Worm (Caenorhabditis elegans) whole organism, L1 larva: Measurements from ENCODE around the gene nac-3.

Source experiments
- C04F5.9 ChIP-seq: sonication (generic microtip); optimal IDR thresholded peaks from 2 replicates; lab custom pipeline; 2016; ENCODE audit warnings: missing genetic modification characterization, missing compliant biosample characterization
- C16A3.4 ChIP-seq: fragments of 150-350 bp; optimal IDR thresholded peaks from 2 replicates; lab custom pipeline; 2014; ENCODE audit warnings: missing biosample characterization, missing genetic modification characterization
- Y116A8C.19 ChIP-seq: sonication (generic microtip); optimal IDR thresholded peaks from 2 replicates; lab custom pipeline; 2016; ENCODE audit warnings: missing compliant biosample characterization, missing genetic modification characterization, borderline replicate concordance
- aha-1 ChIP-seq: fragments of 150-350 bp; optimal IDR thresholded peaks from 2 replicates; lab custom pipeline; 2014; ENCODE audit warnings: missing biosample characterization, missing genetic modification characterization
- alr-1 ChIP-seq: fragments of 200-800 bp; sonication (Bioruptor generic); optimal IDR thresholded peaks from 2 replicates; lab custom pipeline; 2018; ENCODE audit warnings: borderline replicate concordance, mild to moderate bottlenecking, missing genetic modification characterization, missing compliant biosample characterization
- ceh-8 ChIP-seq: fragments of 200-800 bp; sonication (Bioruptor generic); optimal IDR thresholded peaks from 2 replicates; lab custom pipeline; 2018; ENCODE audit warnings: mild to moderate bottlenecking, missing genetic modification characterization, moderate library complexity, missing compliant biosample characterization
- ceh-82 ChIP-seq, 3 experiments: fragments of 150-350 bp in 1 of 3; sonication (generic microtip) in 2 of 3; optimal IDR thresholded peaks; 2 replicates each; lab custom pipeline; 2014 to 2017; ENCODE audit warnings: missing biosample characterization in 3 of 3, missing genetic modification characterization in 3 of 3
- ceh-88 ChIP-seq: fragments of 200-800 bp; sonication (Bioruptor generic); IDR thresholded peaks from 2 replicates; pipeline ENCODE4 v1.3.6; 2022; ENCODE audit warnings: missing genetic modification characterization, missing compliant biosample characterization
- ceh-90 ChIP-seq: sonication (generic microtip); optimal IDR thresholded peaks from 2 replicates; lab custom pipeline; 2016; ENCODE audit warnings: missing genetic modification characterization, missing compliant biosample characterization
- dpl-1 ChIP-seq, 3 experiments: fragments of 150-350 bp in 2 of 3; sonication (generic microtip) in 1 of 3; optimal IDR thresholded peaks; 2 replicates each; lab custom pipeline; 2014 to 2017; ENCODE audit warnings: missing biosample characterization in 3 of 3, missing genetic modification characterization in 3 of 3, missing genetic modification reagents in 3 of 3
- egl-27 ChIP-seq, 2 experiments: fragments of 150-350 bp in 1 of 2; sonication (generic microtip); optimal IDR thresholded peaks; 3 replicates each; lab custom pipeline; 2017 to 2018; ENCODE audit warnings: missing biosample characterization in 2 of 2, missing genetic modification characterization in 2 of 2, missing genetic modification reagents in 2 of 2
- elt-2 ChIP-seq: sonication (generic microtip); optimal IDR thresholded peaks from 2 replicates; lab custom pipeline; 2016; ENCODE audit warnings: missing genetic modification characterization, mild to moderate bottlenecking, inconsistent platforms, missing compliant biosample characterization, missing genetic modification reagents
- fkh-10 ChIP-seq: sonication (generic microtip); optimal IDR thresholded peaks from 2 replicates; lab custom pipeline; 2017; ENCODE audit warnings: missing biosample characterization, missing genetic modification reagents, missing genetic modification characterization
- fkh-4 ChIP-seq: sonication (generic microtip); optimal IDR thresholded peaks from 2 replicates; lab custom pipeline; 2016; ENCODE audit warnings: missing compliant biosample characterization, missing genetic modification characterization, borderline replicate concordance
- grh-1 ChIP-seq: fragments of 200-800 bp; sonication (Bioruptor generic); IDR thresholded peaks from 2 replicates; pipeline ENCODE4 v1.3.6; 2022; ENCODE audit warnings: missing genetic modification reagents, missing genetic modification characterization, missing compliant biosample characterization
- isw-1 ChIP-seq: fragments of 200-800 bp; sonication (Bioruptor generic); IDR thresholded peaks from 2 replicates; pipeline ENCODE4 v1.3.6; 2022; ENCODE audit warnings: missing genetic modification characterization, missing compliant biosample characterization
- lin-14 ChIP-seq: fragments of 200-800 bp; sonication (Bioruptor generic); optimal IDR thresholded peaks from 2 replicates; lab custom pipeline; 2018; ENCODE audit warnings: mild to moderate bottlenecking, missing genetic modification characterization, moderate library complexity, missing compliant biosample characterization
- lin-15B ChIP-seq: fragments of 150-350 bp; sonication (generic microtip); optimal IDR thresholded peaks from 3 replicates; lab custom pipeline; 2014; ENCODE audit warnings: missing biosample characterization, missing genetic modification characterization
- lin-39 ChIP-seq: fragments of 150-350 bp; optimal IDR thresholded peaks from 2 replicates; lab custom pipeline; 2014; ENCODE audit warnings: missing biosample characterization, missing genetic modification reagents, missing genetic modification characterization
- lsy-2 ChIP-seq, 2 experiments: fragments of 150-350 bp; optimal IDR thresholded peaks; 2 replicates each; lab custom pipeline; 2014; ENCODE audit warnings: missing biosample characterization in 2 of 2, missing genetic modification characterization in 2 of 2
- mab-9 ChIP-seq: fragments of 200-800 bp; sonication (Bioruptor generic); IDR thresholded peaks from 2 replicates; pipeline ENCODE4 v1.3.6; 2022; ENCODE audit warnings: missing genetic modification reagents, missing genetic modification characterization, missing compliant biosample characterization
- mef-2 ChIP-seq: fragments of 150-350 bp; optimal IDR thresholded peaks from 2 replicates; lab custom pipeline; 2014; ENCODE audit warnings: missing biosample characterization, missing genetic modification characterization
- nhr-12 ChIP-seq: sonication (generic microtip); optimal IDR thresholded peaks from 2 replicates; lab custom pipeline; 2017; ENCODE audit warnings: missing biosample characterization, missing genetic modification characterization
- nhr-19 ChIP-seq: fragments of 200-800 bp; sonication (Bioruptor generic); conservative IDR thresholded peaks from 2 replicates; pipeline ENCODE4 v1.3.6; 2022; ENCODE audit warnings: missing genetic modification characterization, missing compliant biosample characterization
- nhr-237 ChIP-seq: fragments of 150-350 bp; optimal IDR thresholded peaks from 2 replicates; lab custom pipeline; 2014; ENCODE audit warnings: missing biosample characterization, missing genetic modification characterization
- nhr-71 ChIP-seq: sonication (generic microtip); optimal IDR thresholded peaks from 2 replicates; lab custom pipeline; 2016; ENCODE audit warnings: mild to moderate bottlenecking, missing genetic modification characterization, moderate library complexity, missing compliant biosample characterization
- nhr-76 ChIP-seq: sonication (generic microtip); optimal IDR thresholded peaks from 2 replicates; lab custom pipeline; 2017; ENCODE audit warnings: missing biosample characterization, missing genetic modification characterization
- nhr-84 ChIP-seq: sonication (generic microtip); optimal IDR thresholded peaks from 2 replicates; lab custom pipeline; 2017; ENCODE audit warnings: missing biosample characterization, missing genetic modification characterization
- nhr-85 ChIP-seq: sonication (generic microtip); peaks from one replicate; lab custom pipeline; 2016; ENCODE audit warnings: missing genetic modification characterization, inconsistent platforms, missing compliant biosample characterization
- nhr-90 ChIP-seq: sonication (generic microtip); optimal IDR thresholded peaks from 2 replicates; lab custom pipeline; 2016; ENCODE audit warnings: mild to moderate bottlenecking, missing genetic modification characterization, missing compliant biosample characterization; ENCODE audit not compliant: poor library complexity
- pag-3 ChIP-seq: sonication (generic microtip); optimal IDR thresholded peaks from 2 replicates; lab custom pipeline; 2017; ENCODE audit warnings: missing genetic modification characterization, mild to moderate bottlenecking, missing compliant biosample characterization, antibody characterized with exemption, borderline replicate concordance; ENCODE audit not compliant: insufficient read depth
- pax-3 ChIP-seq: fragments of 200-800 bp; sonication (Bioruptor generic); optimal IDR thresholded peaks from 2 replicates; lab custom pipeline; 2018; ENCODE audit warnings: mild to moderate bottlenecking, missing genetic modification characterization, moderate library complexity, missing compliant biosample characterization
- pqm-1 ChIP-seq: sonication (generic microtip); optimal IDR thresholded peaks from 3 replicates; lab custom pipeline; 2017; ENCODE audit warnings: missing biosample characterization, missing genetic modification characterization
- rnt-1 ChIP-seq: sonication (generic microtip); optimal IDR thresholded peaks from 2 replicates; lab custom pipeline; 2016; ENCODE audit warnings: mild to moderate bottlenecking, missing genetic modification characterization, moderate library complexity, missing compliant biosample characterization
- snpc-4 ChIP-seq: fragments of 150-350 bp; optimal IDR thresholded peaks from 2 replicates; lab custom pipeline; 2014; ENCODE audit warnings: missing biosample characterization, missing genetic modification characterization
- snu-23 ChIP-seq: sonication (generic microtip); optimal IDR thresholded peaks from 2 replicates; lab custom pipeline; 2016; ENCODE audit warnings: missing genetic modification characterization, missing compliant biosample characterization
- sox-4 ChIP-seq: sonication (generic microtip); optimal IDR thresholded peaks from 2 replicates; lab custom pipeline; 2016; ENCODE audit warnings: missing genetic modification characterization, missing compliant biosample characterization
- sup-37 ChIP-seq: fragments of 200-800 bp; sonication (Bioruptor generic); optimal IDR thresholded peaks from 2 replicates; lab custom pipeline; 2018; ENCODE audit warnings: mild to moderate bottlenecking, missing genetic modification characterization, missing compliant biosample characterization
- unc-30 ChIP-seq: sonication (generic microtip); optimal IDR thresholded peaks from 2 replicates; lab custom pipeline; 2017; ENCODE audit warnings: missing biosample characterization, missing genetic modification characterization
- zag-1 ChIP-seq: fragments of 150-350 bp; optimal IDR thresholded peaks from 2 replicates; lab custom pipeline; 2014; ENCODE audit warnings: missing biosample characterization, missing genetic modification characterization
- zip-4 ChIP-seq: fragments of 200-800 bp; sonication (Bioruptor generic); optimal IDR thresholded peaks from 2 replicates; lab custom pipeline; 2018; ENCODE audit warnings: mild to moderate bottlenecking, missing genetic modification characterization, moderate library complexity, missing compliant biosample characterization
- ztf-4 ChIP-seq: fragments of 150-350 bp; optimal IDR thresholded peaks from 2 replicates; lab custom pipeline; 2014; ENCODE audit warnings: missing biosample characterization, missing genetic modification characterization

The nac-3 gene

ce11 chrIII:10123586-10124233 is 28.9 kb upstream of the nac-3 start, which contains the start of gene ttll-4 (continued):
- TF ChIP-seq C04F5.9 (no peak), lin-14 (peak; percentile 82), nhr-84 (tag; lab: Kevin White, UChicago) (no peak), nhr-12 (tag; lab: Kevin White, UChicago) (no peak), zag-1 (no peak), lin-39 (tag; lab: Kevin White, UChicago) (no peak), Y116A8C.19 (tag; lab: Kevin White, UChicago) (no peak), nhr-90 (tag; lab: Kevin White, UChicago) (peak; percentile 31), pax-3 (tag; lab: Kevin White, UChicago) (peak; percentile 29), isw-1 (GFP tag; lab: Robert Waterston, UW) (peak; percentile 78), sox-4 (no peak), zip-4 (GFP tag; lab: Kevin White, UChicago) (no peak), elt-2 (tag; lab: Kevin White, UChicago) (no peak), fkh-10 (GFP tag; lab: Kevin White, UChicago) (peak; percentile 48), nhr-76 (tag; lab: Kevin White, UChicago) (no peak), rnt-1 (tag; lab: Kevin White, UChicago) (peak; percentile 85), C16A3.4 (tag; lab: Kevin White, UChicago) (no peak), mef-2 (tag; lab: Kevin White, UChicago) (no peak), ceh-88 (peak; percentile 35; the same call in 1 of the 2 replicates), nhr-85 (no peak), snpc-4 (tag; lab: Kevin White, UChicago) (no peak), dpl-1 (GFP tag; optimal IDR thresholded peaks at IDR 0.05; lab: Kevin White, UChicago) (peak in 2 of 3 experiments; percentile 0 to 48), sup-37 (no peak), ceh-82 (tag; optimal IDR thresholded peaks at IDR 0.05; lab: Kevin White, UChicago) (peak; percentile 34 to 53 (median 46)), egl-27 (tag; optimal IDR thresholded peaks at IDR 0.05; lab: Kevin White, UChicago) (no peak), nhr-237 (tag; lab: Kevin White, UChicago) (no peak), ceh-8 (no peak), lin-15B (tag; lab: Kevin White, UChicago) (peak; percentile 64), pag-3 (tag; lab: Kevin White, UChicago) (no peak), unc-30 (tag; lab: Kevin White, UChicago) (no peak), alr-1 (no peak)

DNA sequence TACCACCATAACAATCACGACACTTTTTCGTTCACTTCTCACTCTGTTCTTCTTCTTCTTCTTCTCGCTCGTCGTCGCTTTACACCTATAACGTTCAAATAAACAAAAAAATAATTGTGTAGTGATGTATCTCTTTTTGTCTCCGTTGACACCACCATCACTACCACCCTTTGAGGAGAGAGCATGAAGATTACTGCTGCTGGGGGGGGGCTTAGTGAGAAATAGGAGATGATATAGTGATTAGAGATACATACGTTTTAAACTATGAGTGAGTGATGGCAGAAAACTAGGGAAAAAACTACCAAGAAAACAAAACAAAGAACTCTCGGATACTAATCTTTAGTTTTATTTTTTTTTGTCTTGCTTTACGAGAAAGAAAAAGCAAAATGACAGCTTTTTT is 26.2 kb upstream of the nac-3 start:
- TF ChIP-seq lsy-2 (tag; optimal IDR thresholded peaks at IDR 0.05; lab: Kevin White, UChicago): peak; percentile 15 to 46
- no peak for TF ChIP-seq ztf-4 (tag; lab: Kevin White, UChicago)
- TF ChIP-seq nhr-84 (tag; lab: Kevin White, UChicago): no peak
- TF ChIP-seq mab-9 (GFP tag; lab: Robert Waterston, UW): no peak
- peak; percentile 33 for TF ChIP-seq rnt-1 (tag; lab: Kevin White, UChicago)
- peak; percentile 33 for TF ChIP-seq snu-23 (GFP tag; lab: Kevin White, UChicago)
- TF ChIP-seq aha-1: no peak
- TF ChIP-seq pax-3 (tag; lab: Kevin White, UChicago): no peak
- TF ChIP-seq C16A3.4 (tag; lab: Kevin White, UChicago): no peak
- TF ChIP-seq nhr-71 (tag; lab: Kevin White, UChicago): peak; percentile 42
- TF ChIP-seq grh-1 (GFP tag; lab: Robert Waterston, UW): no peak
- TF ChIP-seq fkh-4 (tag; lab: Kevin White, UChicago): no peak
- no peak for TF ChIP-seq nhr-76 (tag; lab: Kevin White, UChicago)
- TF ChIP-seq zip-4 (GFP tag; lab: Kevin White, UChicago): no peak
- TF ChIP-seq pqm-1 (tag; lab: Kevin White, UChicago): no peak
- TF ChIP-seq ceh-90 (tag; lab: Kevin White, UChicago): no peak
- TF ChIP-seq lin-14: peak; percentile 75
- TF ChIP-seq nhr-19 (GFP tag; lab: Robert Waterston, UW): 0 out of 2 replicates have a peak, but pooled peaks have one; percentile 6
